Worm (Caenorhabditis elegans) whole organism, L4 larva: ENCODE data around the gene sop-2.

ENCODE experiments used
- F37D6.2 ChIP-seq: sonication (generic microtip); optimal IDR thresholded peaks from 2 replicates; lab custom pipeline; 2016; ENCODE audit warnings: mild to moderate bottlenecking, missing genetic modification characterization, missing compliant biosample characterization
- F49E8.2 ChIP-seq: sonication (generic microtip); optimal IDR thresholded peaks from 2 replicates; lab custom pipeline; 2016; ENCODE audit warnings: missing compliant biosample characterization, mild to moderate bottlenecking, missing genetic modification characterization, borderline replicate concordance
- R02D3.7 ChIP-seq: fragments of 150-350 bp; sonication (generic microtip); optimal IDR thresholded peaks from 3 replicates; lab custom pipeline; 2014; ENCODE audit warnings: missing biosample characterization, missing genetic modification characterization
- T20F7.1 ChIP-seq: fragments of 200-800 bp; sonication (Bioruptor generic); optimal IDR thresholded peaks from 2 replicates; lab custom pipeline; 2018; ENCODE audit warnings: mild to moderate bottlenecking, missing genetic modification characterization, missing compliant biosample characterization
- Y48G9A.11 ChIP-seq: fragments of 200-800 bp; sonication (Bioruptor generic); IDR thresholded peaks from 2 replicates; pipeline ENCODE4 v1.3.6; 2022; ENCODE audit warnings: missing genetic modification reagents, missing genetic modification characterization, missing compliant biosample characterization
- ZK337.2 ChIP-seq: fragments of 200-800 bp; sonication (Bioruptor generic); IDR thresholded peaks from 2 replicates; pipeline ENCODE4 v1.3.6; 2022; ENCODE audit warnings: missing genetic modification reagents, missing genetic modification characterization, missing compliant biosample characterization
- ZK546.5 ChIP-seq, 2 experiments: sonication (generic microtip); optimal IDR thresholded peaks; 2 replicates each; lab custom pipeline; 2017; ENCODE audit warnings: missing biosample characterization in 2 of 2, missing genetic modification characterization in 2 of 2
- aha-1 ChIP-seq: fragments of 150-350 bp; peaks from one replicate; lab custom pipeline; 2014; ENCODE audit warnings: missing biosample characterization, missing genetic modification characterization
- ceh-44 ChIP-seq: fragments of 200-800 bp; sonication (Bioruptor generic); IDR thresholded peaks from 2 replicates; pipeline ENCODE4 v1.3.6; 2022; ENCODE audit warnings: missing genetic modification reagents, missing genetic modification characterization, missing compliant biosample characterization
- ceh-82 ChIP-seq: sonication (generic microtip); optimal IDR thresholded peaks from 2 replicates; lab custom pipeline; 2017; ENCODE audit warnings: missing biosample characterization, missing genetic modification characterization
- daf-16 ChIP-seq, 3 experiments: sonication (generic microtip); optimal IDR thresholded peaks; 2 replicates each; lab custom pipeline; 2016 to 2017; ENCODE audit warnings: missing genetic modification characterization in 3 of 3, missing genetic modification reagents in 3 of 3, mild to moderate bottlenecking in 2 of 3, missing compliant biosample characterization in 2 of 3, missing biosample characterization in 1 of 3, moderate library complexity in 1 of 3
- daf-8 ChIP-seq: fragments of 200-800 bp; sonication (Bioruptor generic); IDR thresholded peaks from 2 replicates; pipeline ENCODE4 v1.3.6; 2022; ENCODE audit warnings: missing genetic modification characterization, missing compliant biosample characterization
- dmd-8 ChIP-seq: fragments of 200-800 bp; sonication (Bioruptor generic); IDR thresholded peaks from 2 replicates; pipeline ENCODE4 v1.3.6; 2022; ENCODE audit warnings: missing genetic modification characterization, missing compliant biosample characterization
- dmd-9 ChIP-seq: fragments of 200-800 bp; sonication (Bioruptor generic); IDR thresholded peaks from 2 replicates; pipeline ENCODE4 v1.3.6; 2022; ENCODE audit warnings: missing genetic modification reagents, missing genetic modification characterization, missing compliant biosample characterization
- dpl-1 ChIP-seq: fragments of 150-350 bp; optimal IDR thresholded peaks from 2 replicates; lab custom pipeline; 2014; ENCODE audit warnings: missing biosample characterization, missing genetic modification reagents, missing genetic modification characterization
- fkh-10 ChIP-seq: fragments of 150-350 bp; optimal IDR thresholded peaks from 2 replicates; lab custom pipeline; 2014; ENCODE audit warnings: missing biosample characterization, missing genetic modification reagents, missing genetic modification characterization
- hif-1 ChIP-seq, 2 experiments: sonication (generic microtip); optimal IDR thresholded peaks; 2 replicates each; lab custom pipeline; 2016 to 2017; ENCODE audit warnings: missing compliant biosample characterization in 2 of 2, missing genetic modification characterization in 2 of 2, missing genetic modification reagents in 2 of 2, missing genotype in 2 of 2, mild to moderate bottlenecking in 1 of 2
- hlh-30 ChIP-seq: sonication (generic microtip); optimal IDR thresholded peaks from 2 replicates; lab custom pipeline; 2017; ENCODE audit warnings: antibody characterized with exemption, mild to moderate bottlenecking, missing genetic modification characterization, missing compliant biosample characterization; ENCODE audit not compliant: insufficient read depth
- hmg-1.1 ChIP-seq: fragments of 200-800 bp; sonication (Bioruptor generic); IDR thresholded peaks from 2 replicates; pipeline ENCODE4 v1.3.6; 2022; ENCODE audit warnings: missing genetic modification reagents, missing genetic modification characterization, missing compliant biosample characterization
- lin-39 ChIP-seq: fragments of 150-350 bp; optimal IDR thresholded peaks from 2 replicates; lab custom pipeline; 2014; ENCODE audit warnings: missing biosample characterization, missing genetic modification reagents, missing genetic modification characterization
- lir-3 ChIP-seq: sonication (generic microtip); optimal IDR thresholded peaks from 2 replicates; lab custom pipeline; 2016; ENCODE audit warnings: mild to moderate bottlenecking, missing genetic modification characterization, missing compliant biosample characterization
- lsy-2 ChIP-seq, 2 experiments: fragments of 150-350 bp in 1 of 2; sonication (generic microtip) in 1 of 2; optimal IDR thresholded peaks; 2 replicates each; lab custom pipeline; 2014 to 2017; ENCODE audit warnings: missing biosample characterization in 2 of 2, missing genetic modification characterization in 2 of 2
- madf-9 ChIP-seq: fragments of 200-800 bp; sonication (Bioruptor generic); conservative IDR thresholded peaks from 2 replicates; pipeline ENCODE4 v1.3.6; 2022; ENCODE audit warnings: missing genetic modification reagents, missing genetic modification characterization, missing compliant biosample characterization
- mdl-1 ChIP-seq, 2 experiments: fragments of 150-350 bp in 1 of 2; sonication (generic microtip) in 1 of 2; optimal IDR thresholded peaks; 2 replicates each; lab custom pipeline; 2014 to 2017; ENCODE audit warnings: missing biosample characterization in 2 of 2, missing genetic modification characterization in 2 of 2
- mep-1 ChIP-seq: fragments of 150-350 bp; sonication (generic microtip); optimal IDR thresholded peaks from 3 replicates; lab custom pipeline; 2014; ENCODE audit warnings: missing biosample characterization, missing genetic modification characterization
- mes-2 ChIP-seq: sonication (generic microtip); optimal IDR thresholded peaks from 2 replicates; lab custom pipeline; 2016; ENCODE audit warnings: missing genotype, mild to moderate bottlenecking, missing genetic modification characterization, missing compliant biosample characterization; ENCODE audit not compliant: poor library complexity, severe bottlenecking
- mxl-3 ChIP-seq: fragments of 200-800 bp; sonication (Bioruptor generic); optimal IDR thresholded peaks from 2 replicates; lab custom pipeline; 2018; ENCODE audit warnings: mild to moderate bottlenecking, missing genetic modification characterization, missing compliant biosample characterization
- nhr-11 ChIP-seq: fragments of 150-350 bp; optimal IDR thresholded peaks from 2 replicates; lab custom pipeline; 2014; ENCODE audit warnings: missing biosample characterization, missing genetic modification characterization
- nhr-237 ChIP-seq: sonication (generic microtip); optimal IDR thresholded peaks from 2 replicates; lab custom pipeline; 2017; ENCODE audit warnings: missing biosample characterization, missing genetic modification characterization
- nhr-6 ChIP-seq: fragments of 150-350 bp; optimal IDR thresholded peaks from 2 replicates; lab custom pipeline; 2014; ENCODE audit warnings: missing biosample characterization, missing genetic modification characterization
- nhr-76 ChIP-seq: fragments of 150-350 bp; optimal IDR thresholded peaks from 2 replicates; lab custom pipeline; 2014; ENCODE audit warnings: missing biosample characterization, missing genetic modification characterization
- php-3 ChIP-seq: fragments of 200-800 bp; sonication (Bioruptor generic); IDR thresholded peaks from 2 replicates; pipeline ENCODE4 v1.3.6; 2022; ENCODE audit warnings: missing genetic modification reagents, missing genetic modification characterization, missing compliant biosample characterization
- rbr-2 ChIP-seq: sonication (generic microtip); optimal IDR thresholded peaks from 2 replicates; lab custom pipeline; 2016; ENCODE audit warnings: missing genotype, missing genetic modification characterization, missing compliant biosample characterization
- snpc-1.2 ChIP-seq: fragments of 200-800 bp; sonication (Bioruptor generic); IDR thresholded peaks from 2 replicates; pipeline ENCODE4 v1.3.6; 2022; ENCODE audit warnings: missing genetic modification reagents, missing genetic modification characterization, missing compliant biosample characterization
- spr-3 ChIP-seq: fragments of 200-800 bp; sonication (Bioruptor generic); optimal IDR thresholded peaks from 2 replicates; lab custom pipeline; 2018; ENCODE audit warnings: mild to moderate bottlenecking, missing genetic modification characterization, missing compliant biosample characterization
- unc-62 ChIP-seq, 3 experiments: fragments of 150-350 bp in 1 of 3; sonication (generic microtip); optimal IDR thresholded peaks in 2 of 3; peaks in 1 of 3; 1 replicate in 1 of 3; 2 replicates in 2 of 3; lab custom pipeline; 2014 to 2017; ENCODE audit warnings: missing biosample characterization in 3 of 3, missing genetic modification characterization in 3 of 3, missing genetic modification reagents in 3 of 3, missing genotype in 1 of 3
- vab-7 ChIP-seq: fragments of 200-800 bp; sonication (Bioruptor generic); IDR thresholded peaks from 2 replicates; pipeline ENCODE4 v1.3.6; 2022; ENCODE audit warnings: missing genetic modification reagents, missing genetic modification characterization, missing compliant biosample characterization

The sop-2 gene

DNA sequence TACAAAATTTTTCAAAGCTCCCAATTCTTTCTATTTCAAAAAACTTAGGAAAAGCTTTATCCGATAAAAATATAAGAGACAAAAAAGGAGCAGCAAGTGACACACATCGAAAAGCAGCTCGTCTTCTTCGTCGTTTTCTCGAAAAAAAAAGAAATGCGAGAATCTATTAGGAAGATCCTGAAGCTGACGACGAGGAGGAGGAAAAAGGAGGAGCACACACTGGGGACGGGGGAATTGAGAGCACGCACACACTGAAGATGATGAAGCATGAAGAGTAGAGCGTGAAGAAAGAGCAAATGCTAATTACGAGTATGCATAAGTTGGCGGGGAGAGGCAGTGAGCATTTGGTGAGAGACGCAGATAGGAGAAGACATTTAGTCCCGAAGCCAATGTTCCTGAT, 34.2 kb downstream of the sop-2 start:
- TF ChIP-seq php-3 (no peak), R02D3.7 (tag; lab: Kevin White, UChicago) (no peak), dmd-9 (GFP tag; lab: Robert Waterston, UW) (no peak), hmg-1.1 (GFP tag; lab: Robert Waterston, UW) (0 out of 2 replicates have a peak, but pooled peaks have one; percentile 14), mxl-3 (GFP tag; lab: Kevin White, UChicago) (no peak), daf-8 (GFP tag; lab: Robert Waterston, UW) (no peak), F37D6.2 (tag; lab: Kevin White, UChicago) (no peak), dmd-8 (GFP tag; lab: Robert Waterston, UW) (no peak), vab-7 (GFP tag; lab: Robert Waterston, UW) (peak; percentile 28; the same call in 1 of the 2 replicates), fkh-10 (peak; percentile 55), lir-3 (tag; lab: Kevin White, UChicago) (no peak), ZK546.5 (tag; optimal IDR thresholded peaks at IDR 0.05; lab: Kevin White, UChicago) (no peak), nhr-237 (tag; lab: Kevin White, UChicago) (no peak), lsy-2 (tag; optimal IDR thresholded peaks at IDR 0.05; lab: Kevin White, UChicago) (peak in 1 of 2 experiments; percentile 16), ZK337.2 (no peak), dpl-1 (GFP tag; lab: Kevin White, UChicago) (no peak), nhr-11 (tag; lab: Kevin White, UChicago) (no peak), aha-1 (tag; lab: Kevin White, UChicago) (peak; percentile 92), T20F7.1 (GFP tag; lab: Kevin White, UChicago) (no peak), nhr-6 (tag; lab: Kevin White, UChicago) (no peak), madf-9 (GFP tag; lab: Robert Waterston, UW) (no peak), nhr-76 (no peak), Y48G9A.11 (GFP tag; lab: Robert Waterston, UW) (no peak), unc-62 (GFP tag; optimal IDR thresholded peaks at IDR 0.05 in 1 of 2; lab: Kevin White, UChicago) (peak in 1 of 2 experiments; percentile 98), unc-62 (tag; optimal IDR thresholded peaks at IDR 0.05; lab: Kevin White, UChicago) (no peak)

DNA sequence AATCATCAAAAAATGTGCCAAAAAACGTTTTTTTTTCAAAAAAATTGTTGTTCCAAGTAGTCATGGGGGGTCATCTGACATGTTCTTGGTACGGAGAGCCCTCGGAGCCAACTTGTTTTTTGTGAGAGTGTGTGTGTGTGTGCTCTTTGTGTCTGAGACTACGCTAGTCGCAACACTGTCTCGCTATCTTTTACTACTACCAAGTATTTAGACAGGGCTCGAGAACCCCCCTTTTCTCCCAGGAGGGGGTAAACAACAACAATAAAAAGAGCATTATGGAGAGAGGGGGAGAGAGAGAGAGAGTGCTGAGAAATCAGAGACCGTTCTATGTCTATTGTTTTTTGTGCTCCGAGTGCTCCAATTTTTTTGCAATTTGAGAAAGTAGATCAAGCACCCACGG, 39.0 kb downstream of the sop-2 start:
- TF ChIP-seq snpc-1.2 (GFP tag; lab: Robert Waterston, UW) (no peak), mep-1 (tag; lab: Kevin White, UChicago) (peak; percentile 35), hif-1 (tag; optimal IDR thresholded peaks at IDR 0.05; lab: Kevin White, UChicago) (no peak), rbr-2 (tag; lab: Kevin White, UChicago) (peak; percentile 42), F37D6.2 (tag; lab: Kevin White, UChicago) (no peak), daf-16 (GFP tag; optimal IDR thresholded peaks at IDR 0.05; lab: Kevin White, UChicago) (peak in 1 of 2 experiments; percentile 65), daf-16 (tag; optimal IDR thresholded peaks at IDR 0.05; lab: Kevin White, UChicago) (peak; percentile 66), lsy-2 (tag; optimal IDR thresholded peaks at IDR 0.05; lab: Kevin White, UChicago) (peak in 1 of 2 experiments; percentile 8), spr-3 (no peak), ceh-82 (tag; lab: Kevin White, UChicago) (no peak), hmg-1.1 (GFP tag; lab: Robert Waterston, UW) (no peak), lin-39 (no peak), ceh-44 (GFP tag; lab: Robert Waterston, UW) (no peak), mdl-1 (tag; optimal IDR thresholded peaks at IDR 0.05; lab: Kevin White, UChicago) (peak in 1 of 2 experiments; percentile 23), hlh-30 (peak; percentile 53), mes-2 (tag; lab: Kevin White, UChicago) (peak; percentile 33), F49E8.2 (tag; lab: Kevin White, UChicago) (no peak), nhr-237 (tag; lab: Kevin White, UChicago) (no peak), nhr-6 (tag; lab: Kevin White, UChicago) (peak; percentile 35), nhr-11 (tag; lab: Kevin White, UChicago) (peak; percentile 18)
